Worm (Caenorhabditis elegans) whole organism, L3 larva: ENCODE results near the gene C16C10.8.
A peak's percentile ranks its signal among the peaks of the same experiment; 100 is the strongest.

Experiments
- aly-2 ChIP-seq: fragments of 150-350 bp; optimal IDR thresholded peaks from 2 replicates; lab custom pipeline; 2014; ENCODE audit warnings: missing biosample characterization, missing genetic modification characterization
- ama-1 ChIP-seq: fragments of 150-350 bp; optimal IDR thresholded peaks from 2 replicates; lab custom pipeline; 2018
- ceh-28 ChIP-seq: fragments of 150-350 bp; optimal IDR thresholded peaks from 2 replicates; lab custom pipeline; 2014; ENCODE audit warnings: missing biosample characterization, missing genetic modification reagents, missing genetic modification characterization
- ceh-9 ChIP-seq: sonication (generic microtip); optimal IDR thresholded peaks from 2 replicates; lab custom pipeline; 2018; ENCODE audit warnings: missing biosample characterization, missing genetic modification characterization
- daf-12 ChIP-seq: fragments of 150-350 bp; optimal IDR thresholded peaks from 2 replicates; lab custom pipeline; 2014; ENCODE audit warnings: missing biosample characterization, missing genetic modification reagents, missing genetic modification characterization
- egl-5 ChIP-seq: fragments of 150-350 bp; optimal IDR thresholded peaks from 2 replicates; lab custom pipeline; 2017; ENCODE audit warnings: missing biosample characterization, missing genetic modification reagents, missing genetic modification characterization, inconsistent platforms
- elt-1 ChIP-seq: fragments of 150-350 bp; optimal IDR thresholded peaks from 2 replicates; lab custom pipeline; 2014; ENCODE audit warnings: missing biosample characterization, missing genetic modification characterization
- elt-2 ChIP-seq: sonication (generic microtip); optimal IDR thresholded peaks from 2 replicates; lab custom pipeline; 2016; ENCODE audit warnings: missing genetic modification reagents, mild to moderate bottlenecking, missing genetic modification characterization, missing compliant biosample characterization
- eor-1 ChIP-seq, 2 experiments: fragments of 150-350 bp; optimal IDR thresholded peaks; 2 replicates each; lab custom pipeline; 2014 to 2018; ENCODE audit warnings: missing biosample characterization in 2 of 2, missing genetic modification characterization in 2 of 2
- fkh-10 ChIP-seq: sonication (generic microtip); optimal IDR thresholded peaks from 2 replicates; lab custom pipeline; 2017; ENCODE audit warnings: missing biosample characterization, missing genetic modification reagents, missing genetic modification characterization
- fos-1 ChIP-seq: fragments of 150-350 bp; optimal IDR thresholded peaks from 2 replicates; lab custom pipeline; 2014; ENCODE audit warnings: missing biosample characterization, missing genetic modification characterization
- hmg-11 ChIP-seq: sonication (generic microtip); optimal IDR thresholded peaks from 2 replicates; lab custom pipeline; 2016; ENCODE audit warnings: missing genetic modification characterization, missing compliant biosample characterization
- lsy-12 ChIP-seq: sonication (generic microtip); optimal IDR thresholded peaks from 2 replicates; lab custom pipeline; 2016; ENCODE audit warnings: mild to moderate bottlenecking, missing genetic modification characterization, missing compliant biosample characterization
- mml-1 ChIP-seq: fragments of 150-350 bp; sonication (generic microtip); optimal IDR thresholded peaks from 3 replicates; lab custom pipeline; 2014; ENCODE audit warnings: missing biosample characterization, missing genetic modification characterization
- nfya-1 ChIP-seq: sonication (generic microtip); optimal IDR thresholded peaks from 2 replicates; lab custom pipeline; 2017; ENCODE audit warnings: missing genetic modification characterization, mild to moderate bottlenecking, missing compliant biosample characterization, antibody characterized with exemption, moderate library complexity; ENCODE audit not compliant: insufficient read depth
- nhr-12 ChIP-seq: fragments of 150-350 bp; optimal IDR thresholded peaks from 2 replicates; lab custom pipeline; 2014; ENCODE audit warnings: missing biosample characterization, missing genetic modification characterization
- nhr-23 ChIP-seq: fragments of 150-350 bp; optimal IDR thresholded peaks from 2 replicates; lab custom pipeline; 2014; ENCODE audit warnings: missing biosample characterization, missing genetic modification reagents, missing genetic modification characterization
- nhr-237 ChIP-seq: fragments of 150-350 bp; optimal IDR thresholded peaks from 2 replicates; lab custom pipeline; 2014; ENCODE audit warnings: missing biosample characterization, missing genetic modification characterization
- nhr-25 ChIP-seq: sonication (generic microtip); optimal IDR thresholded peaks from 2 replicates; lab custom pipeline; 2017; ENCODE audit warnings: missing biosample characterization, missing genetic modification characterization
- nhr-28 ChIP-seq: fragments of 150-350 bp; optimal IDR thresholded peaks from 2 replicates; lab custom pipeline; 2014; ENCODE audit warnings: missing biosample characterization, missing genetic modification characterization
- nhr-43 ChIP-seq: sonication (generic microtip); optimal IDR thresholded peaks from 2 replicates; lab custom pipeline; 2016; ENCODE audit warnings: mild to moderate bottlenecking, missing genetic modification characterization, missing compliant biosample characterization; ENCODE audit not compliant: poor library complexity, severe bottlenecking
- nhr-67 ChIP-seq: fragments of 150-350 bp; optimal IDR thresholded peaks from 2 replicates; lab custom pipeline; 2014; ENCODE audit warnings: missing biosample characterization, missing genetic modification characterization
- nhr-76 ChIP-seq: fragments of 150-350 bp; sonication (generic microtip); optimal IDR thresholded peaks from 5 replicates; lab custom pipeline; 2014; ENCODE audit warnings: missing biosample characterization, missing genetic modification characterization
- nhr-77 ChIP-seq: fragments of 150-350 bp; optimal IDR thresholded peaks from 2 replicates; lab custom pipeline; 2014; ENCODE audit warnings: missing biosample characterization, missing genetic modification characterization
- pha-4 ChIP-seq: fragments of 150-350 bp; optimal IDR thresholded peaks from 2 replicates; lab custom pipeline; 2014; ENCODE audit warnings: missing biosample characterization, missing genetic modification reagents, missing genetic modification characterization
- sea-2 ChIP-seq: fragments of 150-350 bp; sonication (generic microtip); optimal IDR thresholded peaks from 4 replicates; lab custom pipeline; 2014; ENCODE audit warnings: missing biosample characterization, missing genetic modification reagents, missing genetic modification characterization
- skn-1 ChIP-seq: fragments of 150-350 bp; optimal IDR thresholded peaks from 2 replicates; lab custom pipeline; 2014; ENCODE audit warnings: missing biosample characterization, missing genetic modification characterization
- snpc-4 ChIP-seq: fragments of 150-350 bp; optimal IDR thresholded peaks from 2 replicates; lab custom pipeline; 2014; ENCODE audit warnings: missing biosample characterization, missing genetic modification characterization
- unc-39 ChIP-seq: sonication (generic microtip); optimal IDR thresholded peaks from 4 replicates; lab custom pipeline; 2017; ENCODE audit warnings: missing biosample characterization, missing genetic modification characterization
- zag-1 ChIP-seq: fragments of 150-350 bp; optimal IDR thresholded peaks from 2 replicates; lab custom pipeline; 2014; ENCODE audit warnings: missing biosample characterization, missing genetic modification characterization
- ztf-11 ChIP-seq: fragments of 150-350 bp; optimal IDR thresholded peaks from 2 replicates; lab custom pipeline; 2014; ENCODE audit warnings: missing biosample characterization, missing genetic modification characterization

The C16C10.8 gene

ce11 chrIII:4164071-4164470 lies at the start of gene C16C10.8:
C16C10.8 (minus strand) TSS chrIII:4164171.
- no peak for TF ChIP-seq aly-2 (tag; lab: Kevin White, UChicago)
- no peak for TF ChIP-seq eor-1 (tag; optimal IDR thresholded peaks at IDR 0.05; lab: Kevin White, UChicago)
- no peak for TF ChIP-seq nhr-23 (tag; lab: Kevin White, UChicago)
- TF ChIP-seq nhr-237 = no peak
- no peak for TF ChIP-seq zag-1 (tag; lab: Kevin White, UChicago)
- no peak for TF ChIP-seq skn-1 (tag; lab: Kevin White, UChicago)
- TF ChIP-seq nhr-12 (tag; lab: Kevin White, UChicago) = no peak
- no peak for TF ChIP-seq nfya-1
- no peak for TF ChIP-seq nhr-43 (tag; lab: Kevin White, UChicago)
- no peak for TF ChIP-seq elt-1 (tag; lab: Kevin White, UChicago)
- TF ChIP-seq nhr-77 = no peak

DNA sequence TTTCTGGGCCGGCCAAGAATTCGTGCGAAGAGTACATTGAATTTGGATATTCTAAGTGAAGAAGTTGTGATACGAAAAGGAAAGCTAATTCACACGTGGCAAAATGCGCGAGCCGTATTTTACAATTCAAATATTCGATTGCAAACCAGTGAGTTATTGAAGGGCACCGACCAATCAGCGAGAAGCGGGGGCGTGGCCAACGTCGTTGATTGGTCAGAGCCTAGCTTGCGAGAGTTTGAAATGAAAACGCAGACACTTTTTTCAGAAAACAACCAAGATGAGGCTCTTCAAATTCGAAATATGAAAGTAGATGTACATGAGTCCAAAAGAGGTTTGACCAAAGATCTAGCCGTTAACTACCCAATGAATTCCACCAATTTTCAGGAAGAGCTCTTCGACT lies 46.7 kb upstream of the C16C10.8 start:
- no peak for TF ChIP-seq egl-5 (tag; lab: Kevin White, UChicago)
- TF ChIP-seq ceh-9 (tag; lab: Kevin White, UChicago) = no peak
- TF ChIP-seq lsy-12 = no peak
- no peak for TF ChIP-seq ceh-28 (tag; lab: Kevin White, UChicago)
- no peak for TF ChIP-seq nhr-25 (tag; lab: Kevin White, UChicago)
- TF ChIP-seq nhr-67 (tag; lab: Kevin White, UChicago) = no peak
- TF ChIP-seq nfya-1 = peak; percentile 93
- TF ChIP-seq sea-2 (GFP tag; lab: Kevin White, UChicago) = no peak

ce11 chrIII:4209188-4209587 lies 45.2 kb upstream of the C16C10.8 start, which contains the start of gene phlp-2:
phlp-2 (plus strand) TSS chrIII:4209488.
- TF ChIP-seq nhr-237 = no peak
- no peak for TF ChIP-seq ceh-9 (tag; lab: Kevin White, UChicago)
- TF ChIP-seq ceh-28 (tag; lab: Kevin White, UChicago) = no peak
- TF ChIP-seq mml-1 (tag; lab: Kevin White, UChicago) = no peak
- no peak for TF ChIP-seq nhr-43 (tag; lab: Kevin White, UChicago)
- no peak for TF ChIP-seq nhr-77
- TF ChIP-seq nhr-28 (tag; lab: Kevin White, UChicago) = no peak
- no peak for TF ChIP-seq nhr-76
- no peak for TF ChIP-seq hmg-11 (tag; lab: Kevin White, UChicago)
- no peak for TF ChIP-seq daf-12 (tag; lab: Kevin White, UChicago)
- no peak for TF ChIP-seq lsy-12
- TF ChIP-seq nhr-25 (tag; lab: Kevin White, UChicago) = no peak
- no peak for TF ChIP-seq unc-39 (tag; lab: Kevin White, UChicago)

- TF ChIP-seq unc-39 (tag; lab: Kevin White, UChicago) = no peak
- no peak for TF ChIP-seq hmg-11 (tag; lab: Kevin White, UChicago)
- TF ChIP-seq ama-1 (lab: Kevin White, UChicago) = no peak
- TF ChIP-seq nhr-43 (tag; lab: Kevin White, UChicago) = no peak
- TF ChIP-seq sea-2 (GFP tag; lab: Kevin White, UChicago) = no peak
- no peak for TF ChIP-seq nhr-28 (tag; lab: Kevin White, UChicago)
- TF ChIP-seq mml-1 (tag; lab: Kevin White, UChicago) = no peak
- no peak for TF ChIP-seq lsy-12
- TF ChIP-seq fkh-10 = no peak
- TF ChIP-seq ztf-11 (tag; lab: Kevin White, UChicago) = no peak
- TF ChIP-seq pha-4 = no peak
- no peak for TF ChIP-seq elt-2 (tag; lab: Kevin White, UChicago)
- TF ChIP-seq snpc-4 = no peak
- no peak for TF ChIP-seq nhr-12 (tag; lab: Kevin White, UChicago)
- TF ChIP-seq ceh-9 (tag; lab: Kevin White, UChicago) = no peak
- TF ChIP-seq nhr-25 (tag; lab: Kevin White, UChicago) = no peak
- TF ChIP-seq, all 47 proteins: peak for 0
Measured at ce11 chrIII:4208210-4208609, 44.2 kb upstream of the C16C10.8 start.

DNA sequence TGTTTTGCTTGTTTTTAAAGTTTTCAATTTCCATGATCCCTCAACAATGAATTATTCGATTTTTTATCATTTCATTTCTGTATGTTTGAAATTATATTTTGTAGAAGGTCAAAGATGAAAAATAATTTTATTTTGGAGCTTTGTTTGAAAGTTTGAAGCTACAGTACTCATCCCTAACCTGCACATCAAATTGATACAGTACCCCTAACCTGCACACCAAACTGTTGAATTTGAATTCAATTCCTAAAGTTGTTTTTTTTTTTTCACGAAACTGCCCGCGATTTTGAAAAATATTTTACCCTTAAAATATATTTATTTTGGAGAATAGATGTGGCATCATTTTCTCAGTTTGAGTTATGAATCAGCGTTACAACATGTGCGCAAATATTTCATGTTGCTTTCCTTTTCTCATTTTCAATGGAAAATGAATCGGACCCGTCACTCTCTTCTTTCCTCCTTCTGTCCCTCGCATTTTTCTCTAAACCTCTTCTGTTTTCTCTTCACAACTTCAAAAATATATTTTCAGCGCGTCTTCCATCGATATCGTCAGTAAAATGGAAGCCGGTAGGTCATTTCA lies 41.9 kb upstream of the C16C10.8 start, which contains the start of gene R74.8:
R74.8 (plus strand) TSS at position 527 of the 577 bp plus-strand sequence.
- TF ChIP-seq nhr-25 (tag; lab: Kevin White, UChicago) (no peak), nfya-1 (peak; percentile 11)
- TF ChIP-seq, all 47 proteins: peak for 1

DNA sequence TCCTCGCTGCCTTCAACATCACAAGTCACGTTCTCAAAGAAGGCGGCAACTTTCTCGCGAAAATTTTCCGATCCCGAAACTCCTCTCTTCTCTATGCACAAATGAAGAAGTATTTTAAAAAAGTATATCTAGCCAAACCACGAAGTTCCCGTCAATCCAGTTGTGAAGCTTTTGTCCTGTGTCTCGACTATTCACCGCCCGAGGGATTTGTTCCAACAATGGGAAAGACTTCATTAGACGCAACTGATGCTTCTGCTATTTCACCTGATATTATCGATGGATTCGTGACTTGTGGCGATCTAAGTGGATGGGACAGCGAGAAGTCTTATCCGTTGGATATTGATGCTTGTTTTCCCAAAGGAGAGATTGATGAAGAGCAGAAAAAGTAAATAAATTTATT lies 41.0 kb upstream of the C16C10.8 start:
- TF ChIP-seq fos-1 (tag; lab: Kevin White, UChicago) (no peak), nhr-12 (tag; lab: Kevin White, UChicago) (no peak), fkh-10 (no peak)
